Fruit fly (Drosophila melanogaster) Kc167 (cell line): ENCODE data around the gene BNIP3.

Experiments
- Myc ChIP-seq: fragments of >200 bp; optimal IDR thresholded peaks from 2 replicates; lab custom pipeline; 2017; ENCODE audit warnings: missing external identifiers
- Sin3A ChIP-seq: fragments of >200 bp; optimal IDR thresholded peaks from 2 replicates; lab custom pipeline; 2018; ENCODE audit warnings: missing external identifiers
- h ChIP-seq: fragments of >200 bp; optimal IDR thresholded peaks from 3 replicates; lab custom pipeline; 2018; ENCODE audit warnings: missing external identifiers
- insv ChIP-seq: fragments of >200 bp; optimal IDR thresholded peaks from 3 replicates; lab custom pipeline; 2018; ENCODE audit warnings: missing external identifiers
- psq ChIP-seq: fragments of >200 bp; optimal IDR thresholded peaks from 2 replicates; lab custom pipeline; 2017; ENCODE audit warnings: missing external identifiers
- ttk ChIP-seq: sonication (Bioruptor generic); optimal IDR thresholded peaks from 2 replicates; lab custom pipeline; 2017; ENCODE audit warnings: missing external identifiers

The BNIP3 gene

dm6 chr3L:20518805-20519503 lies at the start of gene BNIP3:
Gene BNIP3, minus strand, starts transcription at chr3L:20519393.
- no peak for TF ChIP-seq ttk (lab: Kevin White, UChicago)
- TF ChIP-seq psq (lab: Kevin White, UChicago) = no peak
- no peak for TF ChIP-seq Myc (lab: Kevin White, UChicago)
- TF ChIP-seq insv (lab: Kevin White, UChicago) = no peak
- TF ChIP-seq h (lab: Kevin White, UChicago) = no peak

dm6 chr3L:20565561-20566128 lies 46.5 kb upstream of the BNIP3 start:
- TF ChIP-seq Myc (lab: Kevin White, UChicago) (no peak), insv (lab: Kevin White, UChicago) (no peak), psq (lab: Kevin White, UChicago) (no peak), h (lab: Kevin White, UChicago) (no peak), ttk (lab: Kevin White, UChicago) (no peak), Sin3A (no peak)

dm6 chr3L:20563767-20564166 lies 44.6 kb upstream of the BNIP3 start:
- no peak for TF ChIP-seq psq (lab: Kevin White, UChicago)
- no peak for TF ChIP-seq insv (lab: Kevin White, UChicago)

- TF ChIP-seq h (lab: Kevin White, UChicago) (no peak), ttk (lab: Kevin White, UChicago) (no peak), insv (lab: Kevin White, UChicago) (no peak), psq (lab: Kevin White, UChicago) (no peak), Myc (lab: Kevin White, UChicago) (no peak), Sin3A (no peak)
Observed at dm6 chr3L:20562649-20563048, 43.5 kb upstream of the BNIP3 start.

dm6 chr3L:20557065-20557464 lies 37.9 kb upstream of the BNIP3 start:
- TF ChIP-seq h (lab: Kevin White, UChicago) (no peak), Myc (lab: Kevin White, UChicago) (no peak), insv (lab: Kevin White, UChicago) (no peak), ttk (lab: Kevin White, UChicago) (no peak), psq (lab: Kevin White, UChicago) (no peak), Sin3A (no peak)

dm6 chr3L:20556371-20556770 lies 37.2 kb upstream of the BNIP3 start:
- no peak for TF ChIP-seq insv (lab: Kevin White, UChicago)
- TF ChIP-seq ttk (lab: Kevin White, UChicago) = no peak
- TF ChIP-seq Myc (lab: Kevin White, UChicago) = no peak
- no peak for TF ChIP-seq psq (lab: Kevin White, UChicago)
- no peak for TF ChIP-seq h (lab: Kevin White, UChicago)
- TF ChIP-seq Sin3A = no peak

dm6 chr3L:20551862-20552261 lies 32.7 kb upstream of the BNIP3 start:
- TF ChIP-seq ttk (lab: Kevin White, UChicago) (no peak), h (lab: Kevin White, UChicago) (no peak), Sin3A (no peak), Myc (lab: Kevin White, UChicago) (no peak), insv (lab: Kevin White, UChicago) (no peak), psq (lab: Kevin White, UChicago) (no peak)

dm6 chr3L:20549358-20549757 lies 30.2 kb upstream of the BNIP3 start:
- TF ChIP-seq Sin3A (no peak), insv (lab: Kevin White, UChicago) (no peak), ttk (lab: Kevin White, UChicago) (no peak), psq (lab: Kevin White, UChicago) (no peak), h (lab: Kevin White, UChicago) (no peak), Myc (lab: Kevin White, UChicago) (no peak)

dm6 chr3L:20548201-20548854 lies 29.1 kb upstream of the BNIP3 start:
- no peak for TF ChIP-seq Myc (lab: Kevin White, UChicago)
- no peak for TF ChIP-seq insv (lab: Kevin White, UChicago)
- no peak for TF ChIP-seq ttk (lab: Kevin White, UChicago)
- TF ChIP-seq Sin3A = no peak
- TF ChIP-seq psq (lab: Kevin White, UChicago) = no peak
- TF ChIP-seq h (lab: Kevin White, UChicago) = no peak

- TF ChIP-seq Myc (lab: Kevin White, UChicago) = no peak
- TF ChIP-seq Sin3A = no peak
- TF ChIP-seq insv (lab: Kevin White, UChicago) = no peak
- no peak for TF ChIP-seq h (lab: Kevin White, UChicago)
- TF ChIP-seq psq (lab: Kevin White, UChicago) = no peak
- no peak for TF ChIP-seq ttk (lab: Kevin White, UChicago)
Observed at dm6 chr3L:20540975-20541951, 22.1 kb upstream of the BNIP3 start.
